Fruit fly (Drosophila melanogaster) ovary, adult (tissue): Measurements from ENCODE around the gene CG43168.
A peak's percentile ranks its signal among the peaks of the same experiment; 100 is the strongest.

ENCODE experiments used
- CG17801 ChIP-seq: fragments of 200-800 bp; optimal IDR thresholded peaks from 2 replicates; lab custom pipeline; 2019; ENCODE audit warnings: missing biosample characterization, mild to moderate bottlenecking, missing genetic modification characterization, moderate library complexity; ENCODE audit not compliant: partially characterized antibody

Gene CG43168

DNA sequence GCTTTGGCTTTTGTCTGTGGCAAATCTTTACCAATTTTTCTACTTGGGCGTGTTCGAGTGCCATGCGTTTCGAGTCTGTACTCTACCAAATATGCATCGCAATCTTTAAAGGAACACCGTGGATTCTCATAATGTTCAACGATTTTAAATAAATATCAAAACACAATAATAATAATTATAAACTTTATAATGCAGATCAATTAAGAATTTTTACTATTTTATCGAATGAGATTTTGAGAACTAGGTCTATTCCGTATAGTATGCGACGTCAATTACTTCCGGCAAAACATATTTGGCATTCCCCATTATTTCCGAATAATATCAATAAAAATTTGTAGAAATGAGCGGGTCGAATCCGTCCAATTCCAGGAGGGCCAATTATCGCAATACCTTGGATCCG, at the start of gene CG43168:
Gene CG43168 (plus strand): TSS at position 301 of the 400 bp plus-strand sequence.
- no peak for TF ChIP-seq CG17801 (GFP tag; lab: Kevin White, UChicago)

DNA sequence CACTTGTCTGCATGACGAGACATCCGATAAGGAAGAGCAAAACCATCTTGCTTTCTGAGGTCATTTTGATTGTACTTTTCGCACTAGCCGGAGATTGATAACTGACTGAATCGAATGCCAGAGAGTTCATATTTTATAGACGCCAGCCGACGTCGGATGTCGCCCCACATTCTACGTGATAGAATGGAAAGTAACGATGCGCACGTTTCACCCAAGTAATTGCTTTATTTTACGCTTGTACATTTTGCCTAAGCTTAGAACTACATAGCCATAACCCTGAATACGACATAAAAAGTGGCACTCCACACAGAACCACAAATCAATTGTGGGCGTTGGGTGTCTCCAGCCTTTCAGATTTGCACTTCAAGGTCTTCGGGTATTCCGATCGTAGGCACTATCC, 43.3 kb upstream of the CG43168 start, which contains the start of gene CG13299:
Gene CG13299 (minus strand): TSS at position 101 of the 400 bp plus-strand sequence.
- TF ChIP-seq CG17801 (GFP tag; lab: Kevin White, UChicago): no peak

DNA sequence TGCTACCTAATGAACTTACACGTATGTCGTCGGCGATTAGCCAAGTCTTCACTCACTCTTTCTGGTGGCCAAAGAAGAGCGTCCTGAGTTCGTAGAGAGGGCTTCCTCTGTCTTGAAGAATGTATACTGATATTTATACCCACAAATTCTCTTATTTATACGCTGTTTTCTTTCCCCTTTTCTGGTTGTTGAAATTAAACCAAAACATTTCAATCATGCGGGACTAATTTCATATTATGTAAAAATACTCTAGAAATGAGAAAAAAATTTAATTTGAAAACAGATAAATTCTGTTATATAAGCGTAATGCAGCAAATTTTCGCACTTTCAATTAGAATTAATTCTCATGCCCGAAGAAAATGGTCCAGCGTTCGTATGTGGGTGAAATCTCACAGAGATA, 42.3 kb upstream of the CG43168 start, which contains the start of gene BG642312:
Gene BG642312 (minus strand): TSS at position 101 of the 400 bp plus-strand sequence.
- no peak for TF ChIP-seq CG17801 (GFP tag; lab: Kevin White, UChicago)

DNA sequence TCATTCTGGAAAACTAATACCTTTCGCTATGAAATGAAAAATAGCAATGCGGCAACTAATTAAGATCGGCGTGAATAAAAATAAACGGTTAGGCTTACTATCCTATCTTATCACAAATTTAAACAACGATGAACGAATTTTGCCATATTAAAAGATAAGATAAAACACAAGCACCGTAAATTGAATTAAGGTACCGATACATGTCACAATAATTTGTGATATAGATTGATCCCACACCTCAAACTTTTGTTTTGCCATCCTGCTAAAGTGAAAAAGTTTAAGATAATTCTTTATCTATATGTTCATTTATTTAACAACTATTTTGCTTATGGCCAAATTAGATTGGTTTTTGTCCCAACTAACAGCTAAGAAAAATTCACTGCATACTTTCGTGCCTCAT, 41.6 kb upstream of the CG43168 start, which contains the start of gene CG42714:
Gene CG42714 (minus strand): TSS at position 22 of the 400 bp plus-strand sequence.
- no peak for TF ChIP-seq CG17801 (GFP tag; lab: Kevin White, UChicago)

DNA sequence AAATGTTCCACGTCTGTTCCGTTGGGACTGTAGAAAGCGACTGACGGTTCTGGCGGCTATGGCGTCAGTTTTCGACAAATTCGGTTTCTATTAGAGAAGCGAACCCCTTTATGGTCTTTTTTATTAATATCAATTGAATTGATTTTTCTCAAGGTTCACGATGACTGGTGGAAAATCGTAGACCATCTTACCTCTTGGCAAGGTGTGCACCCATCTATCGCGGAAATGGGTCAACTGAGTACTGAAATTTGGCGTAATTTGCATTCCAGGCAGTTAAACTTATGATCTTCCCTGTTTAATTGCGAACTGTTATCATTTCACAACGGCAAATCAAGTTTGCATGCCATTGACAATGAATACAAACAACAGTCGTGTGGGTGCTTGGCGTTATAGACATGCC, 35.6 kb upstream of the CG43168 start, which contains the start of gene CG10226:
Gene CG10226 (minus strand): TSS at position 101 of the 400 bp plus-strand sequence.
- TF ChIP-seq CG17801 (GFP tag; lab: Kevin White, UChicago): no peak

DNA sequence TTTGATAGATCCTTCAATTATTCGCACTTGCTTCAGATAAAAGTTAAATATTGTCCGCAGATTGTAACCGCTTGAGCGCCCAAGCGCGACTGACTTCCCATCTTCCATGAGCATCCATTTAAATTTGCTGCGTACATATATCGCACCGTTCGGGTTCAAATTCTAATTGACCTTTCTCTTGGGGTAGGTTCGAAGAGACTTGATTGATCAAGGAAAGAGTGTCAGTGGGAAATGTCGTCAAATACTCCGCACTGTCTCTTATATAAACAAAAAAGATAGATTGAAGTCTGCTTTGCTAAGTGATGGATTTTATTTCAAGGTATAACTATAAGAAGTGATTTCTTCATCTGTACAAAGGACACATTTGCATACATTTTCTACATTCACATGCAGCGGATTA, 29.9 kb upstream of the CG43168 start, which contains the start of gene Mdr65:
Gene Mdr65 (minus strand): TSS at position 101 of the 400 bp plus-strand sequence.
- TF ChIP-seq CG17801 (GFP tag; lab: Kevin White, UChicago): no peak

DNA sequence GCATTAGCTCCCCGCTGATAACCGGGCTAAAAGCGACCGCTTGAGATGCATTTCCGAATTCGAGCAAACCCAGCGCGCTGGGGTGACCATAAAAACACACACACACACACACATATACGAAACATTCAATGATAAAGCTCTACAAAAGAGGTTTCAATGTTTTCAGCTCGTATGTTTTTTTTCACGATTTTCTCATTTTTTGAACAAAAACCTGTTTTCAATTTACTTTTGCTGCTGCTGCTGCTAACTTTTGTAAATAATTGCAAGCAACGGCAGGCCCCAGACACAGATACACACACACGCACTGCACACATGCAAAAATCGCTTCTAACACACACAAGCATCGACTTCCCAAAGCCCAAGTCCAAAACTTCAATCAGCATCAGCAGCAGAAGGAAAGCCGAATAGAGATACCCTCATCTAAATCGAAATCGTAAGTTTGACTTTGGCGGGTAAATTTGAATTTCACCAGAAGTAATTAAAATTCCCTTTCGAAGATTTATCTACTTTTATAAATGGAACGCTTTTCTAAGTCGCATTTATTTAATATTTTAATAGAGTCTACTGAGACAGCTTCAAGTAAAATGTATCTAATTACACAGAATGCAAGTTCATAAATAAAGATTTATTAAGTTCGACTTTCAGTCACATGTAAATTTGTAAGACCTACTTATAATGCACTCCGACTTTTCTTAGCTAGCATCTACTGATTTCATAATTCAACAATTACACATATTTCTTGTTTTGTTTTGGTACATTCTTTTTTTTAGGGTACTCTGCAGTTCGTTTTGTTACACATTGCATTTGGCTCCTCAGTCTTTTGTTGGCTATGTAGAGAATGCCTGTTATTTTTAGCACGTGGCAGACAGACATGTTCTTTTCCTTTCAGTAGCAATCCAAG, 26.2 kb upstream of the CG43168 start:
- no peak for TF ChIP-seq CG17801 (GFP tag; lab: Kevin White, UChicago)

DNA sequence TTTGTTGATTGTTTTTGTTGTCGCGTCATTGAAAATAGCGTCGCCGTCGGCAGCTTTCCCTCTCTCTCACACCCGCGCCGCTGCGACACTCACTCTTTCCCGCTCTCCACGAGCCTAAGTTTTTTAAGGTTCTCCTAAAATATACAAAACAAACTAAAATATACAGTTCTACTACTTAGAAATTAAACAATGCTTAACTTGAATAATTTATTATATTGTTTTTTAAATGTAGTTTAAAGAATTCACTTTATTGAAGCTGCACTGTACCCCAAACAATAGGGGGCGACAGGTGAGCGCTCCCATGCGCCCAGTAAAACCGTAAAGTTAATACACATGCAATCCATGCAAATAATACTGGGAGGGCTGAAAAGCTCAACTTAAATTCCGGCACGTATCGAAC, 21.9 kb upstream of the CG43168 start:
- TF ChIP-seq CG17801 (GFP tag; lab: Kevin White, UChicago): peak; percentile 37

DNA sequence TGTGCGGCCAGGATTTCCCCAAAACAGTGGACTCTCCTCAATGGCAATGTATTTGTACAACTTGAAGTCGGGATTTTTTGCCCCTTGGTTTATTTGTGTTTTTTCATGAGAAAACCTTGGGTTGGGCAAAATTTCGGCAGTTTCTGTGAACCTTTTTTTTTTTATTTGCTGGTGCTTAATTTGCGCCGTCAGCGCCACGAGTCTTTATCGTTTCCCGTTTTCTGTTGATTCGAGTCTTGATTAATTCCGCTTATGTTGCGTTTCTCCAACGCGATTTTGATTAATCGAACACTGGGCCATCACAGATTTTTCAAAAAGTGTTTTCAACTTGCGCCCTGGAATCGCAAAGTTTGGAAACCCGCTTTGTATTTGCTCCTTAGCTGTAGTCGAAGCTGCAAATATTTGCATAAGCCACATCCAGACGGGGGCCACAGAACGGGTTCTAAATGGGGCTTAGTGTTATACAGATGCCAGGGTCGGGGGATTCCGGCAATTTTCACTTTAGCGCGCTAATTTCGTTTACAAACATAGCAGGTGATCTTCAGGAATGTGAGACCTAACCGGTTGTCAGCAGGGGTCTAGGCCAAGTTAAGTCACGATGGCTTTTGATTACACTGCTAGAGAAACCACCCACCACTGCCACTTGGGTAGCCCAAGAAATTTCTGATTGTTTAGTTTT, 21.0 kb upstream of the CG43168 start:
- no peak for TF ChIP-seq CG17801 (GFP tag; lab: Kevin White, UChicago)

DNA sequence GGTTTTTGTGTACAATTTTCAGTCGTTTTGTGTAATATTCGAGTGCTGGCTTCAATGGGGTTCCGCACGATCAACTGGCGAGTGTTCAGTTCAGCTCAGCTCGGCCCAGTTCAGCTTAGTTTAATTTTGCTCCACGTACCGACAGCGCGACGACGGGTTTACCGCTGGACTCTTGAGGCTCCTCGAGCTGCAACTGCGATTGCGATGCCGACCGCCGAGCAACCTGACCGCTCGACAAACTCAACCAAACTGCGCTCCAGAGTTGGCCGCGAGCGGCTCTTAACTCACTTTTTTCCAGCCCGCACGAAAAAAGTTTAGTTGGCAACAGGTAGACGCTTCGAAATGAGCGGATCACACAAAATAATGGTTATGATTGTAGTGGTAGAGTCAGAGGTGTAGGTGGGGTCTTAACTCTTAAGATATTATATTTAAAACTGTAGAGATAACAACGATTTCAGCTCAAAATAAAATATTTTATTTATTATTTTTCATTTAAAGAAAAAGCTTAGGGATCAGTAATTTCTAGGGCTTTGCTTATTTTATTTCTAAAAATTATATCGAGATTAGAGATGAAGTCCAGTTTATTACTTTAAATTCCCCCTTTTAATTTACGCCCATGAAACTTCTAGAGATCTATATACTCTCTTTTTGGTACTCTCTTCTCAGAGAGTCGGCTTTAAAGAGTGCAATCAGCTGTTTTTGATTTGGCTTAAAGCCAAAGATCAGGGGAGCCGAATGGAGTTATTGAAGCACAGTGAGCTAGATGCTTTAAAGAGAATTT, 19.0 kb upstream of the CG43168 start, which contains the start of gene Best2:
Gene Best2 (minus strand): TSS at position 258 of the 781 bp plus-strand sequence.
- TF ChIP-seq CG17801 (GFP tag; lab: Kevin White, UChicago): peak; percentile 96

DNA sequence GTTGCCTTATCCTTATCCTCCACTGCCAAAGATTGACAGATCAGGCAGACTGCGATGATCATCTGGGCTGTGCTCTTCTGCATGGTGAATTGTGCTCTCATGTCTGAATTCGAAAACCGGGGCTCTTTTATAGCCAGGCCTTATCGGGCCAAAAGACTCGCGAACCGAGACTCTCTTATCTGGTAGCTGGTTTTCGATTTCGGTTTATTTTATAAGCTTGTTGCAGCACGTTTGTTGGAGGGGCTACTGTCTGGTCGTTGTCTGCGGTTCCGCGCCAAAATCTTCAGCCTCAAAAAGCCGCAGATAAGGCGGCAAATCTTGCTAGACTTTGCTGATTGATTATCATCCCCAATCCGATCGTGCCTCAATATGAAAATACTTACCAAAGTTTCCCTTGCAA, 16.9 kb upstream of the CG43168 start, which contains the start of gene CG10163:
Gene CG10163 (minus strand): TSS at position 101 of the 400 bp plus-strand sequence.
- TF ChIP-seq CG17801 (GFP tag; lab: Kevin White, UChicago): no peak

DNA sequence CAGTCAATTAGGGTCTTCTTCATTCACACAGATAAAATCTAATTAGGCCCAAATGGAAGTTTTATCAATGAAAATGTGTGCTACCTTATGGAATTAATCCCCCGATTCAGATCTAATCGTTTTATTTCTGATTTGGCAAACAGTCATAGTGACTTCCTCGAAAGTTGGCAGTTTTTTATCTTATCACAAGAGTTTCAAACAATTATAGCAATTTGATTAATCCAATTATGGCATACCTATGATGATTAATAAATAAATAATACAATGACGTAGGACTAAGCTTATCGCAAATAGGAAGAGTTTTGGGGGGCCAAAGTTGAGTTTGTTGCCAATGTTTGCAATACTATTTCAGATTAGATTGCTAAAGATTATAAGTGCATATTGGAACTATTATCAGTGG, 14.4 kb upstream of the CG43168 start:
- TF ChIP-seq CG17801 (GFP tag; lab: Kevin White, UChicago): no peak

DNA sequence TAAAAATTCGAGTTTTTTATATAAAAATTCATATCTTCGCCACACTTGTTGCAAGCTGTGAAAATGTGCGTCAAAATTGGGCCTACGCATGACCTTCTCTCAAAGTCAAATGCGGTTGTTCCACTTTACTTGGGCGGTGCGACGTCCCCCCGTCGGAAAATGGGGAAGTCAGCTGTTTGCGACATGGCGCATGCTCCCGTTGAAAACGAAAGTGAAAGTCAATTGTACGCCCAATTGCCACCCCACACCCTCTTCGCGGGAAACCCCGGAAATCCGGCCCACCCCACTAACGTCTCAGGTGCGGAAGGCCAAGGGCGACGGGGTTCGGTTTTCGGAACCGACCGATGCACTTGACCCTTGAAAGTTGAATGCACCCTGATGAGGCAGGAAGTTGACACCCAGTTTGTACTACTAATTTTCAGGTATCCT, 13.5 kb upstream of the CG43168 start:
- no peak for TF ChIP-seq CG17801 (GFP tag; lab: Kevin White, UChicago)
